Fruit fly (Drosophila melanogaster) whole organism, embryonic: Measurements from ENCODE around the gene enc.
A peak's percentile ranks its signal among the peaks of the same experiment; 100 is the strongest.

Experiments used
- B-H2 ChIP-seq: fragments of 200-800 bp; sonication (Bioruptor generic); optimal IDR thresholded peaks from 2 replicates; lab custom pipeline; 2018; ENCODE audit warnings: missing biosample characterization, mild to moderate bottlenecking, missing genetic modification characterization
- C15 ChIP-seq: fragments of 200-800 bp; sonication (Bioruptor generic); IDR thresholded peaks from 3 replicates; pipeline ENCODE4 v1.3.6; 2022; ENCODE audit warnings: missing biosample characterization, missing genetic modification characterization
- CG10366 ChIP-seq: fragments of 200-800 bp; sonication (Bioruptor generic); IDR thresholded peaks from 2 replicates; pipeline ENCODE4 v1.3.6; 2022; ENCODE audit warnings: missing biosample characterization, missing genetic modification characterization
- CG12155 ChIP-seq: fragments of 200-800 bp; sonication (Bioruptor generic); optimal IDR thresholded peaks from 3 replicates; lab custom pipeline; 2016; ENCODE audit warnings: missing biosample characterization, missing genetic modification characterization
- CG12769 ChIP-seq: fragments of 200-800 bp; sonication (Bioruptor generic); optimal IDR thresholded peaks from 2 replicates; lab custom pipeline; 2019; ENCODE audit warnings: missing biosample characterization, mild to moderate bottlenecking, missing genetic modification characterization, moderate library complexity
- CG13123 ChIP-seq: fragments of 200-800 bp; sonication (Bioruptor generic); optimal IDR thresholded peaks from 2 replicates; lab custom pipeline; 2016; ENCODE audit warnings: missing biosample characterization, missing genetic modification characterization
- CG13296 ChIP-seq: fragments of 200-800 bp; sonication (Bioruptor generic); optimal IDR thresholded peaks from 3 replicates; lab custom pipeline; 2018; ENCODE audit warnings: missing biosample characterization, mild to moderate bottlenecking, missing genetic modification characterization
- CG14050 ChIP-seq: fragments of 200-800 bp; sonication (Bioruptor generic); IDR thresholded peaks from 3 replicates; pipeline ENCODE4 v1.3.6; 2022; ENCODE audit warnings: missing biosample characterization, missing genetic modification characterization
- CG15514 ChIP-seq: fragments of 200-800 bp; sonication (Bioruptor generic); optimal IDR thresholded peaks from 3 replicates; lab custom pipeline; 2017; ENCODE audit warnings: missing biosample characterization, missing genetic modification characterization, mild to moderate bottlenecking, moderate library complexity, missing genetic modification reagents
- CG15601 ChIP-seq: fragments of 200-800 bp; sonication (Bioruptor generic); optimal IDR thresholded peaks from 3 replicates; lab custom pipeline; 2019; ENCODE audit warnings: missing biosample characterization, mild to moderate bottlenecking, missing genetic modification characterization, moderate library complexity
- CG16815 ChIP-seq: fragments of 200-800 bp; sonication (Bioruptor generic); optimal IDR thresholded peaks from 3 replicates; lab custom pipeline; 2017; ENCODE audit warnings: missing biosample characterization, mild to moderate bottlenecking, missing genetic modification characterization
- CG17385 ChIP-seq: fragments of 200-800 bp; sonication (Bioruptor generic); optimal IDR thresholded peaks from 3 replicates; lab custom pipeline; 2018; ENCODE audit warnings: missing biosample characterization, mild to moderate bottlenecking, missing genetic modification characterization
- CG18262 ChIP-seq: fragments of 200-800 bp; optimal IDR thresholded peaks from 3 replicates; lab custom pipeline; 2019; ENCODE audit warnings: missing biosample characterization, mild to moderate bottlenecking, missing genetic modification characterization, moderate library complexity
- CG2202 ChIP-seq: fragments of 200-800 bp; sonication (Bioruptor generic); optimal IDR thresholded peaks from 2 replicates; lab custom pipeline; 2018; ENCODE audit warnings: missing biosample characterization, mild to moderate bottlenecking, missing genetic modification characterization
- CG2875 ChIP-seq: fragments of 200-800 bp; sonication (Bioruptor generic); optimal IDR thresholded peaks from 2 replicates; lab custom pipeline; 2017; ENCODE audit warnings: missing biosample characterization, mild to moderate bottlenecking, missing genetic modification characterization, missing genetic modification reagents
- CG30403 ChIP-seq: fragments of 200-800 bp; sonication (Bioruptor generic); optimal IDR thresholded peaks from 3 replicates; lab custom pipeline; 2016; ENCODE audit warnings: missing biosample characterization, missing genetic modification characterization
- CG3281 ChIP-seq: fragments of 200-800 bp; sonication (Bioruptor generic); optimal IDR thresholded peaks from 3 replicates; lab custom pipeline; 2017; ENCODE audit warnings: missing biosample characterization, mild to moderate bottlenecking, missing genetic modification characterization
- CG3726 ChIP-seq: fragments of 200-800 bp; sonication (Bioruptor generic); IDR thresholded peaks from 3 replicates; pipeline ENCODE4, ENCODE4 v1.3.6; 2022; ENCODE audit warnings: missing biosample characterization, missing genetic modification characterization
- CG7372 ChIP-seq: fragments of 200-800 bp; sonication (Bioruptor generic); IDR thresholded peaks from 2 replicates; pipeline ENCODE4 v1.3.6; 2022; ENCODE audit warnings: missing biosample characterization, missing genetic modification characterization
- CG8089 ChIP-seq: fragments of 200-800 bp; sonication (Bioruptor generic); optimal IDR thresholded peaks from 3 replicates; lab custom pipeline; 2016; ENCODE audit warnings: missing biosample characterization, missing genetic modification characterization
- CG8290 ChIP-seq, 3 experiments: fragments of 200-800 bp; sonication (Bioruptor generic); optimal IDR thresholded peaks; 2 replicates each; lab custom pipeline; 2016 to 2019; ENCODE audit warnings: missing biosample characterization in 3 of 3, missing genetic modification characterization in 3 of 3, mild to moderate bottlenecking in 2 of 3, moderate library complexity in 1 of 3
- Dip2 ChIP-seq: fragments of 200-800 bp; sonication (Bioruptor generic); IDR thresholded peaks from 2 replicates; pipeline ENCODE4 v1.3.6; 2022; ENCODE audit warnings: missing biosample characterization, missing genetic modification characterization
- Dref ChIP-seq: fragments of 200-800 bp; sonication (Bioruptor generic); IDR thresholded peaks from 2 replicates; pipeline ENCODE4 v1.3.6; 2022; ENCODE audit warnings: missing biosample characterization, missing genetic modification characterization
- E2f1 ChIP-seq: fragments of 200-800 bp; sonication (Bioruptor generic); IDR thresholded peaks from 2 replicates; pipeline ENCODE4 v1.3.6; 2022; ENCODE audit warnings: missing biosample characterization, missing genetic modification characterization
- E2f2 ChIP-seq: fragments of 200-800 bp; sonication (Bioruptor generic); IDR thresholded peaks from 2 replicates; pipeline ENCODE4 v1.3.6; 2022; ENCODE audit warnings: missing biosample characterization, missing genetic modification characterization
- Ets97D ChIP-seq: fragments of 200-800 bp; sonication (Bioruptor generic); optimal IDR thresholded peaks from 3 replicates; lab custom pipeline; 2016; ENCODE audit warnings: missing biosample characterization, missing genetic modification characterization
- Hsf ChIP-seq: fragments of 200-800 bp; sonication (Bioruptor generic); optimal IDR thresholded peaks from 3 replicates; lab custom pipeline; 2016; ENCODE audit warnings: missing biosample characterization, missing genetic modification characterization
- Mad ChIP-seq: fragments of 200-800 bp; sonication (Bioruptor generic); optimal IDR thresholded peaks from 2 replicates; lab custom pipeline; 2016; ENCODE audit warnings: missing biosample characterization, missing genetic modification characterization
- Meics ChIP-seq: fragments of 200-800 bp; sonication (Bioruptor generic); optimal IDR thresholded peaks from 2 replicates; lab custom pipeline; 2017; ENCODE audit warnings: missing biosample characterization, mild to moderate bottlenecking, missing genetic modification characterization
- Mrtf ChIP-seq: fragments of 200-800 bp; sonication (Bioruptor generic); IDR thresholded peaks from 3 replicates; pipeline ENCODE4 v1.3.6; 2022; ENCODE audit warnings: missing biosample characterization, missing genetic modification characterization
- Rx ChIP-seq: fragments of 200-800 bp; sonication (Bioruptor generic); IDR thresholded peaks from 2 replicates; pipeline ENCODE4 v1.3.6; 2022; ENCODE audit warnings: missing biosample characterization, missing genetic modification characterization
- Ssrp ChIP-seq: fragments of 200-800 bp; sonication (Bioruptor generic); optimal IDR thresholded peaks from 2 replicates; lab custom pipeline; 2018; ENCODE audit warnings: missing biosample characterization, mild to moderate bottlenecking, missing genetic modification characterization, moderate library complexity
- Stat92E ChIP-seq, 3 experiments: fragments of >200 bp in 2 of 3; fragments of 200-800 bp in 1 of 3; sonication (Bioruptor generic) in 1 of 3; optimal IDR thresholded peaks; 2 replicates each; lab custom pipeline; 2017 to 2019; ENCODE audit warnings: missing biosample characterization in 3 of 3, missing genetic modification characterization in 3 of 3, mild to moderate bottlenecking in 1 of 3, moderate library complexity in 1 of 3
- ci ChIP-seq: fragments of 200-800 bp; sonication (Bioruptor generic); IDR thresholded peaks from 3 replicates; pipeline ENCODE4 v1.3.6; 2022; ENCODE audit warnings: missing biosample characterization, missing genetic modification characterization
- croc ChIP-seq: fragments of 200-800 bp; sonication (Bioruptor generic); conservative IDR thresholded peaks from 3 replicates; pipeline ENCODE4 v1.3.6; 2022; ENCODE audit warnings: missing biosample characterization, missing genetic modification characterization
- dmrt99B ChIP-seq: fragments of 200-800 bp; sonication (Bioruptor generic); optimal IDR thresholded peaks from 2 replicates; lab custom pipeline; 2018; ENCODE audit warnings: missing biosample characterization, mild to moderate bottlenecking, missing genetic modification characterization, moderate library complexity
- dpn ChIP-seq, 2 experiments: fragments of 200-800 bp; sonication (Bioruptor generic); optimal IDR thresholded peaks; 3 replicates each; lab custom pipeline; 2016; ENCODE audit warnings: missing biosample characterization in 2 of 2, missing genetic modification characterization in 2 of 2
- fd64A ChIP-seq: fragments of 200-800 bp; sonication (Bioruptor generic); optimal IDR thresholded peaks from 3 replicates; lab custom pipeline; 2018; ENCODE audit warnings: missing biosample characterization, mild to moderate bottlenecking, missing genetic modification characterization
- fd96Cb ChIP-seq: fragments of 200-800 bp; sonication (Bioruptor generic); optimal IDR thresholded peaks from 2 replicates; lab custom pipeline; 2018; ENCODE audit warnings: missing biosample characterization, mild to moderate bottlenecking, missing genetic modification characterization, moderate library complexity
- gcm ChIP-seq: fragments of 200-800 bp; sonication (Bioruptor generic); optimal IDR thresholded peaks from 2 replicates; lab custom pipeline; 2019; ENCODE audit warnings: missing biosample characterization, mild to moderate bottlenecking, missing genetic modification characterization, moderate library complexity
- hkb ChIP-seq, 2 experiments: fragments of 200-800 bp in 1 of 2; fragments of >200 bp in 1 of 2; sonication (Bioruptor generic) in 1 of 2; IDR thresholded peaks in 1 of 2; optimal IDR thresholded peaks in 1 of 2; 2 replicates each; pipeline versions ENCODE4 v1.3.6 to Lab custom; 2017 to 2022; ENCODE audit warnings: missing biosample characterization in 1 of 2, missing genetic modification characterization in 1 of 2
- lilli ChIP-seq: fragments of 200-800 bp; sonication (Bioruptor generic); optimal IDR thresholded peaks from 3 replicates; lab custom pipeline; 2016; ENCODE audit warnings: missing biosample characterization, missing genetic modification characterization
- pnt ChIP-seq: fragments of 200-800 bp; sonication (Bioruptor generic); optimal IDR thresholded peaks from 3 replicates; lab custom pipeline; 2016; ENCODE audit warnings: missing biosample characterization, missing genetic modification characterization
- pum ChIP-seq: fragments of 200-800 bp; sonication (Bioruptor generic); optimal IDR thresholded peaks from 2 replicates; lab custom pipeline; 2016; ENCODE audit warnings: missing biosample characterization, missing genetic modification characterization
- seq ChIP-seq: fragments of 200-800 bp; sonication (Bioruptor generic); IDR thresholded peaks from 2 replicates; pipeline ENCODE4 v1.3.6; 2022; ENCODE audit warnings: missing biosample characterization, missing genetic modification characterization
- tgo ChIP-seq: fragments of 200-800 bp; sonication (Bioruptor generic); IDR thresholded peaks from 3 replicates; pipeline ENCODE4 v1.3.6; 2022; ENCODE audit warnings: missing biosample characterization, missing genetic modification characterization
- ttk ChIP-seq: fragments of 200-800 bp; sonication (Bioruptor generic); IDR thresholded peaks from 2 replicates; pipeline ENCODE4 v2.1.2; 2022; ENCODE audit warnings: missing biosample characterization, missing genetic modification characterization
- tx ChIP-seq: fragments of 200-800 bp; sonication (Bioruptor generic); optimal IDR thresholded peaks from 2 replicates; lab custom pipeline; 2016; ENCODE audit warnings: missing biosample characterization, missing genetic modification characterization
- vvl ChIP-seq: fragments of 200-800 bp; sonication (Bioruptor generic); IDR thresholded peaks from 2 replicates; pipeline ENCODE4 v1.3.6; 2022; ENCODE audit warnings: missing biosample characterization, missing genetic modification characterization
- zen ChIP-seq: fragments of 200-800 bp; sonication (Bioruptor generic); optimal IDR thresholded peaks from 3 replicates; lab custom pipeline; 2018; ENCODE audit warnings: missing biosample characterization, mild to moderate bottlenecking, missing genetic modification characterization, moderate library complexity

Gene enc

dm6 chr3L:3852842-3853241 lies 34.4 kb downstream of the enc start (continued):
- TF ChIP-seq Mad (peak; percentile 35), vvl (peak; percentile 80), CG7372 (GFP tag; lab: Robert Waterston, UW) (no peak), croc (GFP tag; lab: Robert Waterston, UW) (peak; percentile 58), CG18262 (tag; lab: Kevin White, UChicago) (peak; percentile 55), ci (GFP tag; lab: Robert Waterston, UW) (peak; percentile 92), dpn (GFP tag; optimal IDR thresholded peaks at IDR 0.05; lab: Kevin White, UChicago) (peak in 1 of 2 experiments; percentile 62), fd64A (GFP tag; lab: Kevin White, UChicago) (no peak), CG2875 (GFP tag; lab: Kevin White, UChicago) (no peak), CG14050 (GFP tag; lab: Robert Waterston, UW) (peak; percentile 47; the same call in 1 of the 3 replicates), CG17385 (peak; percentile 46), CG10366 (peak; percentile 39; the same call in 1 of the 2 replicates), CG30403 (GFP tag; lab: Kevin White, UChicago) (peak; percentile 16), CG16815 (GFP tag; lab: Kevin White, UChicago) (peak; percentile 16), CG12769 (peak; percentile 39), pnt (peak; percentile 42), CG15601 (peak; percentile 56), CG8290 (GFP tag; optimal IDR thresholded peaks at IDR 0.05; lab: Kevin White, UChicago) (no peak), CG8290 (tag; optimal IDR thresholded peaks at IDR 0.05; lab: Kevin White, UChicago) (peak in 1 of 2 experiments; percentile 44), Stat92E (GFP tag; optimal IDR thresholded peaks at IDR 0.05; lab: Kevin White, UChicago) (no peak), Dref (GFP tag; lab: Robert Waterston, UW) (no peak), zen (peak; percentile 35), seq (GFP tag; lab: Robert Waterston, UW) (no peak), CG3281 (GFP tag; lab: Kevin White, UChicago) (no peak), Ssrp (tag; lab: Kevin White, UChicago) (peak; percentile 76), Dip2 (GFP tag; lab: Robert Waterston, UW) (no peak), CG15514 (GFP tag; lab: Kevin White, UChicago) (no peak), Mrtf (GFP tag; lab: Robert Waterston, UW) (no peak; the same call in 2 of the 3 replicates), hkb (optimal IDR thresholded peaks at IDR 0.05; lab: Kevin White, UChicago) (no peak), hkb (GFP tag; IDR thresholded peaks at IDR 0.05; lab: Robert Waterston, UW) (peak; percentile 40; the same call in 1 of the 2 replicates), C15 (GFP tag; lab: Robert Waterston, UW) (no peak), CG12155 (GFP tag; lab: Kevin White, UChicago) (no peak), Ets97D (GFP tag; lab: Kevin White, UChicago) (no peak), CG13123 (GFP tag; lab: Kevin White, UChicago) (peak; percentile 10), Rx (GFP tag; lab: Robert Waterston, UW) (peak; percentile 49; the same call in 1 of the 2 replicates), B-H2 (GFP tag; lab: Kevin White, UChicago) (no peak), gcm (GFP tag; lab: Kevin White, UChicago) (peak; percentile 34), Hsf (GFP tag; lab: Kevin White, UChicago) (peak; percentile 45), Meics (no peak), lilli (peak; percentile 44), ttk (GFP tag; lab: Robert Waterston, UW) (peak; percentile 69), CG3726 (GFP tag; lab: Robert Waterston, UW) (no peak), E2f1 (GFP tag; lab: Robert Waterston, UW) (peak; percentile 14; the same call in 1 of the 2 replicates), CG13296 (no peak), CG8089 (GFP tag; lab: Kevin White, UChicago) (peak; percentile 60), CG2202 (tag; lab: Kevin White, UChicago) (peak; percentile 46), tx (GFP tag; lab: Kevin White, UChicago) (peak; percentile 39), fd96Cb (tag; lab: Kevin White, UChicago) (peak; percentile 41), dmrt99B (tag; lab: Kevin White, UChicago) (peak; percentile 49), tgo (GFP tag; lab: Robert Waterston, UW) (no peak; the same call in 2 of the 3 replicates), E2f2 (no peak), pum (GFP tag; lab: Kevin White, UChicago) (peak; percentile 20)
